Fruit fly (Drosophila melanogaster) whole organism, prepupa: ENCODE data around the gene colt.
A peak's percentile ranks its signal among the peaks of the same experiment; 100 is the strongest.

Experiments
- CG10631 ChIP-seq: fragments of 200-800 bp; sonication (Bioruptor generic); optimal IDR thresholded peaks from 2 replicates; lab custom pipeline; 2016; ENCODE audit warnings: missing biosample characterization, missing genetic modification characterization
- CG16779 ChIP-seq: fragments of 200-800 bp; sonication (Bioruptor generic); optimal IDR thresholded peaks from 3 replicates; lab custom pipeline; 2017; ENCODE audit warnings: missing biosample characterization, mild to moderate bottlenecking, missing genetic modification characterization
- CG3032 ChIP-seq: fragments of 200-800 bp; optimal IDR thresholded peaks from 2 replicates; lab custom pipeline; 2019; ENCODE audit warnings: missing biosample characterization, mild to moderate bottlenecking, missing genetic modification characterization, moderate library complexity
- CG32006 ChIP-seq: fragments of 200-800 bp; sonication (Bioruptor generic); optimal IDR thresholded peaks from 3 replicates; lab custom pipeline; 2017; ENCODE audit warnings: missing biosample characterization, mild to moderate bottlenecking, missing genetic modification characterization
- CG34406 ChIP-seq: fragments of 200-800 bp; sonication (Bioruptor generic); optimal IDR thresholded peaks from 3 replicates; lab custom pipeline; 2016; ENCODE audit warnings: missing biosample characterization, missing genetic modification characterization
- Ets21C ChIP-seq: fragments of 200-800 bp; sonication (Bioruptor generic); optimal IDR thresholded peaks from 3 replicates; lab custom pipeline; 2016; ENCODE audit warnings: missing biosample characterization, missing genetic modification characterization
- Gug ChIP-seq: fragments of 200-800 bp; sonication (Bioruptor generic); IDR thresholded peaks from 2 replicates; pipeline ENCODE4 v1.3.6; 2022; ENCODE audit warnings: missing biosample characterization, missing genetic modification characterization
- Lpt ChIP-seq: fragments of 200-800 bp; sonication (Bioruptor generic); optimal IDR thresholded peaks from 3 replicates; lab custom pipeline; 2016; ENCODE audit warnings: missing biosample characterization, missing genetic modification characterization
- Met ChIP-seq: fragments of 200-800 bp; sonication (Bioruptor generic); optimal IDR thresholded peaks from 3 replicates; lab custom pipeline; 2016; ENCODE audit warnings: missing biosample characterization, missing genetic modification characterization
- Sox14 ChIP-seq: fragments of 200-800 bp; sonication (Bioruptor generic); optimal IDR thresholded peaks from 3 replicates; lab custom pipeline; 2016; ENCODE audit warnings: missing biosample characterization, missing genetic modification characterization
- achi ChIP-seq: fragments of 200-800 bp; sonication (Bioruptor generic); optimal IDR thresholded peaks from 3 replicates; lab custom pipeline; 2016; ENCODE audit warnings: missing biosample characterization, missing genetic modification characterization
- fd85E ChIP-seq: fragments of 200-800 bp; sonication (Bioruptor generic); optimal IDR thresholded peaks from 3 replicates; lab custom pipeline; 2016; ENCODE audit warnings: missing biosample characterization, missing genetic modification characterization
- svp ChIP-seq: fragments of 200-800 bp; sonication (Bioruptor generic); peaks from one replicate; lab custom pipeline; 2016; ENCODE audit warnings: missing biosample characterization, missing genetic modification characterization
- topi ChIP-seq: fragments of 200-800 bp; sonication (Bioruptor generic); optimal IDR thresholded peaks from 3 replicates; lab custom pipeline; 2016; ENCODE audit warnings: missing biosample characterization, missing genetic modification characterization

- no peak for TF ChIP-seq CG34406 (GFP tag; lab: Kevin White, UChicago)
- no peak for TF ChIP-seq fd85E (GFP tag; lab: Kevin White, UChicago)
- no peak for TF ChIP-seq CG32006 (GFP tag; lab: Kevin White, UChicago)
- TF ChIP-seq svp: no peak
- TF ChIP-seq CG10631 (GFP tag; lab: Kevin White, UChicago): no peak
- no peak for TF ChIP-seq CG3032 (tag; lab: Kevin White, UChicago)
- TF ChIP-seq Sox14 (GFP tag; lab: Kevin White, UChicago): peak; percentile 37
- TF ChIP-seq Gug (GFP tag; lab: Robert Waterston, UW): no peak
- no peak for TF ChIP-seq Lpt (GFP tag; lab: Kevin White, UChicago)
- no peak for TF ChIP-seq achi (GFP tag; lab: Kevin White, UChicago)
- TF ChIP-seq topi (GFP tag; lab: Kevin White, UChicago): no peak
- TF ChIP-seq Met (GFP tag; lab: Kevin White, UChicago): no peak
- no peak for TF ChIP-seq CG16779 (tag; lab: Kevin White, UChicago)
- TF ChIP-seq Ets21C: no peak
Measured at dm6 chr2L:2767627-2768026, 2.2 kb downstream of the colt start, which contains the start of the genes Taf10b and Taf10.
